Worm (Caenorhabditis elegans) whole organism, L4 larva: ENCODE results near the gene del-6.

Experiments
- aha-1 ChIP-seq: fragments of 150-350 bp; peaks from one replicate; lab custom pipeline; 2014; ENCODE audit warnings: missing biosample characterization, missing genetic modification characterization
- ceh-20 ChIP-seq: fragments of 200-800 bp; sonication (Bioruptor generic); IDR thresholded peaks from 2 replicates; pipeline ENCODE4 v1.3.6; 2022; ENCODE audit warnings: missing genetic modification reagents, missing genetic modification characterization, missing compliant biosample characterization
- snpc-1.2 ChIP-seq: fragments of 200-800 bp; sonication (Bioruptor generic); IDR thresholded peaks from 2 replicates; pipeline ENCODE4 v1.3.6; 2022; ENCODE audit warnings: missing genetic modification reagents, missing genetic modification characterization, missing compliant biosample characterization
- unc-62 ChIP-seq, 3 experiments: fragments of 150-350 bp in 1 of 3; sonication (generic microtip); optimal IDR thresholded peaks in 2 of 3; peaks in 1 of 3; 1 replicate in 1 of 3; 2 replicates in 2 of 3; lab custom pipeline; 2014 to 2017; ENCODE audit warnings: missing biosample characterization in 3 of 3, missing genetic modification characterization in 3 of 3, missing genetic modification reagents in 3 of 3, missing genotype in 1 of 3

- TF ChIP-seq snpc-1.2 = no peak
- peak; percentile 34 for TF ChIP-seq aha-1 (tag; lab: Kevin White, UChicago)
- no peak for TF ChIP-seq ceh-20
- peak in 1 of 2 experiments; percentile 88 for TF ChIP-seq unc-62 (GFP tag; optimal IDR thresholded peaks at IDR 0.05 in 1 of 2; lab: Kevin White, UChicago)
- TF ChIP-seq unc-62 (tag; optimal IDR thresholded peaks at IDR 0.05; lab: Kevin White, UChicago) = no peak
These were observed 40.0 kb upstream of the del-6 start, which contains the start of gene txt-10 for ce11 chrV:10532725-10533124.
